Fruit fly (Drosophila melanogaster): ENCODE results near the gene CG17601.

DNA sequence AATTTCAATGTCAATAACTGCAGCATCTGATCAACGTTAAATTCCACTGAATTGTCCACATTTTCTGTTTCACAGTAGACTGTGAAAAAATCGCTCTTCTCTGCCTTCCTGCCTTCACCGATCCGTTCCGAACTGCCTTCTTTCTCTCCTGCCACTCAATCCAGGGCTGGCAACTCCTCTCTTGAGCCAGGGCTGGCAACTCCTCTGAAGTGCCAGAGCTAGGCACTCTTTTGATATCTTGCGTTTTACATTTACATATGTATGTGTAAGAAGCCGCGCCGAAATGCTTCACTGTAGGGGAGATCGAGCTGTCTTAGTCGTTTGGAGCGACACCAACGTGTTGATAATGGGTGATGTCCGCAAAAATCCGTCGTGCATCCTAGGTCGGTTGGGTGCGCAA is 28.2 kb downstream of the CG17601 start:
- TF ChIP-seq ttk (optimal IDR thresholded peaks at IDR 0.05) (no peak), h (optimal IDR thresholded peaks at IDR 0.05) (no peak)

Measured in Kc167 (cell line).